Worm (Caenorhabditis elegans): ENCODE measurements around the gene Y54F10BM.20.

DNA sequence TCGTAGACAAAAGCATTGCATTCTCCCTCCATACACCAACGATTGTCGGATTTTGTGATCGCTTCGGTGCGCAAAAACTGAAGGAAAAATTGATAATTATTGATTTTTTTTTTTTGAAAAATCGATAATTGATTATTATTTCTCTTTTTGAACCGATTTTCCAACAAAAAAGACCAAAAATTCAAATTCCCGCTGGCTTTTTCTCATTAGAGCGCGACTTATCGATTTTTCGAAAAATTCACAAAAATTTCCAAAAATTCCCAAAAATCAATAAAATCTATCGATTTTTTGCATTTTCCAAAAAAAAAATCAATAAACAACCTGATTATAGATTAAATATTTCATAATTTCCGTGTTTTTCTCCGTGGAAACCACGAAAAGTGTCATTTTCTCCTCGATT is 20.6 kb downstream of the Y54F10BM.20 start:
- TF ChIP-seq pha-4 (tag; optimal IDR thresholded peaks at IDR 0.05) (no peak), ztf-25 (GFP tag; IDR thresholded peaks at IDR 0.05) (no peak), ceh-27 (GFP tag; optimal IDR thresholded peaks at IDR 0.05) (no peak), nfya-1 (tag; optimal IDR thresholded peaks at IDR 0.05; ENCODE audit: borderline replicate concordance, insufficient read depth) (no peak), snpc-4 (GFP tag; optimal IDR thresholded peaks at IDR 0.05) (no peak), snpc-4 (tag; optimal IDR thresholded peaks at IDR 0.05) (no peak), unc-130 (GFP tag; optimal IDR thresholded peaks at IDR 0.05) (no peak), gei-17 (GFP tag; optimal IDR thresholded peaks at IDR 0.05) (no peak), attf-3 (GFP tag; conservative IDR thresholded peaks at IDR 0.05) (no peak), mxl-1 (tag; optimal IDR thresholded peaks at IDR 0.05) (no peak), zfh-2 (GFP tag; conservative IDR thresholded peaks at IDR 0.05) (no peak), hlh-12 (tag; optimal IDR thresholded peaks at IDR 0.05) (no peak), F39B2.1 (GFP tag; IDR thresholded peaks at IDR 0.05) (no peak), unc-62 (GFP tag; optimal IDR thresholded peaks at IDR 0.05) (no peak)
